Worm (Caenorhabditis elegans) whole organism, young adult: ENCODE results near the gene F53B2.8.

Experiments used
- F55B11.4 ChIP-seq: sonication (generic microtip); optimal IDR thresholded peaks from 2 replicates; lab custom pipeline; 2016; ENCODE audit warnings: missing compliant biosample characterization, missing genetic modification characterization, borderline replicate concordance; ENCODE audit not compliant: insufficient read depth
- ama-1 ChIP-seq, 3 experiments: fragments of 150-350 bp in 1 of 3; sonication (generic microtip) in 2 of 3; optimal IDR thresholded peaks; 2 replicates each; lab custom pipeline; 2014 to 2018; ENCODE audit warnings: missing biosample characterization in 2 of 3, missing genetic modification characterization in 2 of 3, missing genetic modification reagents in 2 of 3
- attf-3 ChIP-seq: fragments of 200-800 bp; sonication (Bioruptor generic); conservative IDR thresholded peaks from 2 replicates; pipeline ENCODE4 v1.3.6; 2022; ENCODE audit warnings: missing genetic modification reagents, missing genetic modification characterization, missing compliant biosample characterization
- mcd-1 ChIP-seq: fragments of 200-800 bp; sonication (Bioruptor generic); IDR thresholded peaks from 2 replicates; pipeline ENCODE4 v1.3.6; 2022; ENCODE audit warnings: missing genetic modification reagents, missing genetic modification characterization, missing compliant biosample characterization
- nfya-1 ChIP-seq: sonication (generic microtip); optimal IDR thresholded peaks from 2 replicates; lab custom pipeline; 2017; ENCODE audit warnings: antibody characterized with exemption, missing compliant biosample characterization, missing genetic modification characterization, borderline replicate concordance; ENCODE audit not compliant: insufficient read depth
- nhr-90 ChIP-seq: sonication (generic microtip); optimal IDR thresholded peaks from 2 replicates; lab custom pipeline; 2016; ENCODE audit warnings: missing genotype, mild to moderate bottlenecking, missing genetic modification characterization, missing compliant biosample characterization
- xnd-1 ChIP-seq: sonication (generic microtip); optimal IDR thresholded peaks from 2 replicates; lab custom pipeline; 2016; ENCODE audit warnings: missing genotype, missing genetic modification reagents, missing genetic modification characterization, missing compliant biosample characterization

DNA sequence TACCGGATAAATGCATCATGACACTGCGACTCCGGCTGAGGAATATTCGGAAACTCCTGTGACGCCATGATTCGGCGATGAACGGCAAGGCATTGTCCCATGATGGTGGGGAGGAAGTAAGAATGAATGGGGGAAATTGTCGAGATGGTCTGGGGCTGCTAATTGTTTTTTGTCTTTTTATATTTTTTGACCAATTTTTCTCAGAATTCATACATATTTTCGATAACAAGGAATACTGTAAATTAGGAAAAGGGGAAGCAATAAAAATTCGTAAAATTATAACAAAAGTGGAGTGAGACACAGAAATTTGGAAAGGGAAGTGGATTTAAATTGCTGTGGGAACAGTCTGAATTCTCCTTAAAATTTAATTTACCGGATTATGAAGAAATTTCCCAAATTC, 1.8 kb downstream of the F53B2.8 start, which contains the start of gene eak-4:
- TF ChIP-seq ama-1 (optimal IDR thresholded peaks at IDR 0.05; lab: Kevin White, UChicago) (no peak), ama-1 (GFP tag; optimal IDR thresholded peaks at IDR 0.05; lab: Kevin White, UChicago) (no peak), attf-3 (GFP tag; lab: Robert Waterston, UW) (no peak), mcd-1 (GFP tag; lab: Robert Waterston, UW) (no peak), nhr-90 (tag; lab: Kevin White, UChicago) (no peak), xnd-1 (no peak), nfya-1 (no peak), F55B11.4 (tag; lab: Kevin White, UChicago) (no peak)
